Worm (Caenorhabditis elegans) whole organism, L2 larva: ENCODE data around the gene T02D1.8.

Experiments
- ama-1 ChIP-seq: fragments of 150-350 bp; optimal IDR thresholded peaks from 2 replicates; lab custom pipeline; 2018; ENCODE audit warnings: inconsistent platforms
- blmp-1 ChIP-seq: sonication (generic microtip); optimal IDR thresholded peaks from 2 replicates; lab custom pipeline; 2017; ENCODE audit warnings: missing genetic modification characterization, mild to moderate bottlenecking, missing compliant biosample characterization, antibody characterized with exemption, moderate library complexity; ENCODE audit not compliant: insufficient read depth
- ceh-82 ChIP-seq: fragments of 150-350 bp; optimal IDR thresholded peaks from 2 replicates; lab custom pipeline; 2014; ENCODE audit warnings: missing biosample characterization, missing genetic modification characterization
- lsy-2 ChIP-seq, 2 experiments: fragments of 150-350 bp in 1 of 2; sonication (generic microtip) in 1 of 2; optimal IDR thresholded peaks; 2 replicates each; lab custom pipeline; 2014 to 2017; ENCODE audit warnings: missing biosample characterization in 2 of 2, missing genetic modification characterization in 2 of 2
- nhr-11 ChIP-seq: fragments of 150-350 bp; optimal IDR thresholded peaks from 2 replicates; lab custom pipeline; 2014; ENCODE audit warnings: missing biosample characterization, missing genetic modification characterization
- nhr-6 ChIP-seq: fragments of 150-350 bp; optimal IDR thresholded peaks from 2 replicates; lab custom pipeline; 2014; ENCODE audit warnings: missing biosample characterization, missing genetic modification characterization
- nhr-77 ChIP-seq: fragments of 150-350 bp; optimal IDR thresholded peaks from 2 replicates; lab custom pipeline; 2014; ENCODE audit warnings: missing biosample characterization, missing genetic modification characterization
- skn-1 ChIP-seq: sonication (generic microtip); optimal IDR thresholded peaks from 2 replicates; lab custom pipeline; 2017; ENCODE audit warnings: missing biosample characterization, missing genetic modification characterization
- unc-62 ChIP-seq: fragments of 150-350 bp; optimal IDR thresholded peaks from 2 replicates; lab custom pipeline; 2014; ENCODE audit warnings: missing biosample characterization, missing genetic modification reagents, missing genetic modification characterization

DNA sequence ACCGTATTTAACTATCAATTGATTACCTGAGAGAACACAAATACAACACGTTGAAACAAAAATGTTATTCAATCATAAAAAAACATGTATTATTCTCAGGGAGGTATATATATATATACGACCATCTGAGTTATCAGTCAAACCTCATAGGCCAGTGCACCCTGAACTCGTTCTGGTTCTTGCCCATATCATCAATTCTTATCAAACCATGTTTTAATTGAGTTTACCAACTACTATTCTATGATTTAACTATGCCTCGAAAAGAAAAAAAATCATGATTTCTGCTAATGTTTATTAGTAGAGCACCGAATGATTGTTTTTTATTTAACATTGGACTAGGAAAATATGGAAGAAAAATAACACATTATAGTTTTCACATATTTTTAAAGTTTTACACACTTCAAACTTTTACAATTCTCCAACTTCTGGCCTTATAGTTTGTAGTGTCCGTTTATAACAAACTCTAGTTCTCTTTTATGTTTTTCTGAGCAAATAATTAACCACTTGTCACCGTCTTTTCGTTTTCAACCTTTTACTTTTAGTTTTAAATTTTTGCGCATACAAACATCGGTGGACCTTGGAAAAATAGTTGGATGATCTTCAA lies 45.0 kb upstream of the T02D1.8 start:
- TF ChIP-seq lsy-2 (tag; optimal IDR thresholded peaks at IDR 0.05; lab: Kevin White, UChicago) (no peak), nhr-11 (tag; lab: Kevin White, UChicago) (no peak), ama-1 (lab: Kevin White, UChicago) (no peak), nhr-6 (tag; lab: Kevin White, UChicago) (no peak), skn-1 (no peak), blmp-1 (tag; lab: Kevin White, UChicago) (no peak), nhr-77 (tag; lab: Kevin White, UChicago) (no peak), ceh-82 (tag; lab: Kevin White, UChicago) (no peak), unc-62 (GFP tag; lab: Kevin White, UChicago) (no peak)
